Fruit fly (Drosophila melanogaster) Kc167 (cell line): ENCODE measurements around the gene CG6304.

Experiments used
- Myc ChIP-seq: fragments of >200 bp; optimal IDR thresholded peaks from 2 replicates; lab custom pipeline; 2017; ENCODE audit warnings: missing external identifiers
- Sin3A ChIP-seq: fragments of >200 bp; optimal IDR thresholded peaks from 2 replicates; lab custom pipeline; 2018; ENCODE audit warnings: missing external identifiers
- h ChIP-seq: fragments of >200 bp; optimal IDR thresholded peaks from 3 replicates; lab custom pipeline; 2018; ENCODE audit warnings: missing external identifiers
- insv ChIP-seq: fragments of >200 bp; optimal IDR thresholded peaks from 3 replicates; lab custom pipeline; 2018; ENCODE audit warnings: missing external identifiers
- psq ChIP-seq: fragments of >200 bp; optimal IDR thresholded peaks from 2 replicates; lab custom pipeline; 2017; ENCODE audit warnings: missing external identifiers
- ttk ChIP-seq: sonication (Bioruptor generic); optimal IDR thresholded peaks from 2 replicates; lab custom pipeline; 2017; ENCODE audit warnings: missing external identifiers

The CG6304 gene

dm6 chr2L:17014600-17014999 is at the start of gene CG6304:
Gene CG6304, minus strand, starts transcription at chr2L:17014700.
- no peak for TF ChIP-seq ttk (lab: Kevin White, UChicago)
- TF ChIP-seq insv (lab: Kevin White, UChicago), result no peak
- no peak for TF ChIP-seq Sin3A (lab: Kevin White, UChicago)
- no peak for TF ChIP-seq h
- no peak for TF ChIP-seq Myc (lab: Kevin White, UChicago)
- no peak for TF ChIP-seq psq (lab: Kevin White, UChicago)

- TF ChIP-seq ttk (lab: Kevin White, UChicago) (no peak), psq (lab: Kevin White, UChicago) (no peak), h (no peak), Sin3A (lab: Kevin White, UChicago) (no peak), insv (lab: Kevin White, UChicago) (no peak), Myc (lab: Kevin White, UChicago) (no peak)
Measured at dm6 chr2L:17051835-17052234, 37.3 kb upstream of the CG6304 start.

- TF ChIP-seq Sin3A (lab: Kevin White, UChicago) (no peak), psq (lab: Kevin White, UChicago) (no peak), ttk (lab: Kevin White, UChicago) (no peak), h (no peak), insv (lab: Kevin White, UChicago) (no peak), Myc (lab: Kevin White, UChicago) (no peak)
Measured at dm6 chr2L:17048181-17048580, 33.7 kb upstream of the CG6304 start, which contains the start of gene CG15136. Gene CG15136, minus strand, starts transcription at chr2L:17048281.

dm6 chr2L:17041211-17041610 is 26.7 kb upstream of the CG6304 start:
- no peak for TF ChIP-seq h
- no peak for TF ChIP-seq insv (lab: Kevin White, UChicago)
- TF ChIP-seq ttk (lab: Kevin White, UChicago), result no peak
- TF ChIP-seq Sin3A (lab: Kevin White, UChicago), result no peak
- no peak for TF ChIP-seq Myc (lab: Kevin White, UChicago)
- no peak for TF ChIP-seq psq (lab: Kevin White, UChicago)

- TF ChIP-seq psq (lab: Kevin White, UChicago) (no peak), Sin3A (lab: Kevin White, UChicago) (no peak), insv (lab: Kevin White, UChicago) (no peak), Myc (lab: Kevin White, UChicago) (no peak), h (no peak)
Measured at dm6 chr2L:17027503-17027902, 13.0 kb upstream of the CG6304 start.

dm6 chr2L:16996343-16996742 is 18.2 kb downstream of the CG6304 start:
- TF ChIP-seq Sin3A (lab: Kevin White, UChicago) (no peak), h (no peak), Myc (lab: Kevin White, UChicago) (no peak), psq (lab: Kevin White, UChicago) (no peak), insv (lab: Kevin White, UChicago) (no peak), ttk (lab: Kevin White, UChicago) (no peak)

- TF ChIP-seq psq (lab: Kevin White, UChicago), result no peak
- TF ChIP-seq Sin3A (lab: Kevin White, UChicago), result no peak
- TF ChIP-seq ttk (lab: Kevin White, UChicago), result no peak
- no peak for TF ChIP-seq h
- no peak for TF ChIP-seq Myc (lab: Kevin White, UChicago)
- no peak for TF ChIP-seq insv (lab: Kevin White, UChicago)
Measured at dm6 chr2L:16984678-16985077, 29.8 kb downstream of the CG6304 start, which contains the start of gene CG31806. Gene CG31806, plus strand, starts transcription at chr2L:16984978.

dm6 chr2L:16982201-16982600 is 32.3 kb downstream of the CG6304 start, which contains the start of gene CG44406:
Gene CG44406, minus strand, starts transcription at chr2L:16982301.
- TF ChIP-seq insv (lab: Kevin White, UChicago), result no peak
- TF ChIP-seq Sin3A (lab: Kevin White, UChicago), result no peak
- TF ChIP-seq Myc (lab: Kevin White, UChicago), result no peak
- TF ChIP-seq psq (lab: Kevin White, UChicago), result no peak
- TF ChIP-seq h, result no peak
- no peak for TF ChIP-seq ttk (lab: Kevin White, UChicago)

- no peak for TF ChIP-seq h
- TF ChIP-seq insv (lab: Kevin White, UChicago), result no peak
- TF ChIP-seq ttk (lab: Kevin White, UChicago), result no peak
- no peak for TF ChIP-seq Sin3A (lab: Kevin White, UChicago)
- TF ChIP-seq Myc (lab: Kevin White, UChicago), result no peak
- TF ChIP-seq psq (lab: Kevin White, UChicago), result no peak
Measured at dm6 chr2L:16972788-16973187, 41.7 kb downstream of the CG6304 start, which contains the start of gene beat-IIIb. Gene beat-IIIb, plus strand, starts transcription at chr2L:16973091.
